Fruit fly (Drosophila melanogaster): ENCODE results near the gene CG7091.
A peak's percentile ranks its signal among the peaks of the same experiment; 100 is the strongest.

CG7091 gene

dm6 chr3R:13010905-13011620 is 33.3 kb downstream of the CG7091 start, which contains the start of gene CG8031:
TSS of gene CG8031 (minus strand) at chr3R:13011310.
- TF ChIP-seq CG15011 (GFP tag; optimal IDR thresholded peaks at IDR 0.05) (no peak), CG17186 (GFP tag; optimal IDR thresholded peaks at IDR 0.05) (peak; percentile 52), CG34422 (GFP tag; IDR thresholded peaks at IDR 0.05) (peak; percentile 66; the same call in 2 of the 3 replicates), cg (GFP tag; optimal IDR thresholded peaks at IDR 0.05) (peak; percentile 97), Stat92E (GFP tag; optimal IDR thresholded peaks at IDR 0.05) (no peak), Sin3A (optimal IDR thresholded peaks at IDR 0.05) (peak; percentile 91), ranshi (GFP tag; IDR thresholded peaks at IDR 0.05) (no peak), Ets97D (GFP tag; optimal IDR thresholded peaks at IDR 0.05) (peak; percentile 16), CG12391 (tag; optimal IDR thresholded peaks at IDR 0.05) (peak; percentile 41), CG9727 (GFP tag; optimal IDR thresholded peaks at IDR 0.05) (no peak), prd (optimal IDR thresholded peaks at IDR 0.05) (no peak), prd (GFP tag; IDR thresholded peaks at IDR 0.05) (no peak), trem (tag; optimal IDR thresholded peaks at IDR 0.05) (peak; percentile 26), MESR4 (GFP tag; optimal IDR thresholded peaks at IDR 0.05) (peak; percentile 97), Lhr (GFP tag; optimal IDR thresholded peaks at IDR 0.05) (peak; percentile 78), nmo (GFP tag; optimal IDR thresholded peaks at IDR 0.05) (peak; percentile 68), org-1 (GFP tag; optimal IDR thresholded peaks at IDR 0.05) (no peak), Awh (GFP tag; IDR thresholded peaks at IDR 0.05) (no peak), vnd (GFP tag; IDR thresholded peaks at IDR 0.05; ENCODE audit: partially characterized antibody) (no peak), CG12744 (GFP tag; optimal IDR thresholded peaks at IDR 0.05) (no peak), gro (GFP tag; optimal IDR thresholded peaks at IDR 0.05) (no peak), B-H1 (GFP tag; IDR thresholded peaks at IDR 0.05) (no peak), CG10274 (GFP tag; optimal IDR thresholded peaks at IDR 0.05) (no peak), CG8478 (optimal IDR thresholded peaks at IDR 0.05) (peak; percentile 21), chinmo (GFP tag; IDR thresholded peaks at IDR 0.05; ENCODE audit: partially characterized antibody) (peak; percentile 91; the same call in 3 of the 4 replicates), CG3726 (GFP tag; IDR thresholded peaks at IDR 0.05) (no peak), CG5180 (GFP tag; optimal IDR thresholded peaks at IDR 0.05) (no peak), CG7271 (tag; optimal IDR thresholded peaks at IDR 0.05) (no peak), row (GFP tag; IDR thresholded peaks at IDR 0.05) (peak; percentile 38; the same call in 1 of the 3 replicates), tll (GFP tag; optimal IDR thresholded peaks at IDR 0.05) (peak in 1 of 2 experiments; percentile 5), CG14050 (GFP tag; IDR thresholded peaks at IDR 0.05) (0 out of 3 replicates have a peak, but pooled peaks have one; percentile 18), CG2116 (GFP tag; optimal IDR thresholded peaks at IDR 0.05) (peak; percentile 70), CG3847 (GFP tag; IDR thresholded peaks at IDR 0.05) (peak; percentile 54), Myb (GFP tag; optimal IDR thresholded peaks at IDR 0.05) (peak; percentile 35), CG7928 (GFP tag; optimal IDR thresholded peaks at IDR 0.05) (peak; percentile 90), gfzf (GFP tag; optimal IDR thresholded peaks at IDR 0.05) (peak; percentile 82), Dp (GFP tag; optimal IDR thresholded peaks at IDR 0.05) (peak; percentile 52), CG12155 (GFP tag; optimal IDR thresholded peaks at IDR 0.05) (no peak), BEAF-32 (GFP tag; optimal IDR thresholded peaks at IDR 0.05) (peak; percentile 60), hkb (optimal IDR thresholded peaks at IDR 0.05) (peak; percentile 24), hkb (GFP tag; IDR thresholded peaks at IDR 0.05) (peak; percentile 29), CG10267 (tag; optimal IDR thresholded peaks at IDR 0.05) (peak; percentile 60), CG30020 (tag; optimal IDR thresholded peaks at IDR 0.05) (peak; percentile 27), peb (GFP tag; IDR thresholded peaks at IDR 0.05) (no peak), CG12659 (GFP tag; optimal IDR thresholded peaks at IDR 0.05) (peak; percentile 78), crp (GFP tag; optimal IDR thresholded peaks at IDR 0.05) (peak in 1 of 2 experiments; percentile 6), CG1602 (GFP tag; optimal IDR thresholded peaks at IDR 0.05) (no peak), CG12104 (GFP tag; optimal IDR thresholded peaks at IDR 0.05) (peak; percentile 14), sens (GFP tag) (no peak)
